Fruit fly (Drosophila melanogaster) whole organism, embryonic: ENCODE measurements around the gene CG9733.

Source experiments
- Asciz ChIP-seq: fragments of 200-800 bp; sonication (Bioruptor generic); optimal IDR thresholded peaks from 2 replicates; lab custom pipeline; 2017; ENCODE audit warnings: missing biosample characterization, mild to moderate bottlenecking, missing genetic modification characterization, missing genetic modification reagents
- BEAF-32 ChIP-seq: fragments of 200-800 bp; sonication (Bioruptor generic); optimal IDR thresholded peaks from 3 replicates; lab custom pipeline; 2017; ENCODE audit warnings: missing biosample characterization, missing genetic modification characterization, mild to moderate bottlenecking, moderate library complexity, missing genetic modification reagents
- CG10147 ChIP-seq: fragments of 200-800 bp; sonication (Bioruptor generic); optimal IDR thresholded peaks from 2 replicates; lab custom pipeline; 2019; ENCODE audit warnings: missing biosample characterization, mild to moderate bottlenecking, missing genetic modification characterization, moderate library complexity
- CG10654 ChIP-seq: fragments of 200-800 bp; sonication (Bioruptor generic); optimal IDR thresholded peaks from 2 replicates; lab custom pipeline; 2016; ENCODE audit warnings: missing biosample characterization, missing genetic modification characterization
- CG11723 ChIP-seq: fragments of 200-800 bp; sonication (Bioruptor generic); optimal IDR thresholded peaks from 2 replicates; lab custom pipeline; 2017; ENCODE audit warnings: missing biosample characterization, mild to moderate bottlenecking, missing genetic modification characterization
- CG12236 ChIP-seq: fragments of 200-800 bp; sonication (Bioruptor generic); optimal IDR thresholded peaks from 2 replicates; lab custom pipeline; 2016; ENCODE audit warnings: missing biosample characterization, missing genetic modification characterization
- CG12744 ChIP-seq: fragments of 200-800 bp; sonication (Bioruptor generic); optimal IDR thresholded peaks from 2 replicates; lab custom pipeline; 2016; ENCODE audit warnings: missing biosample characterization, missing genetic modification characterization
- CG1529 ChIP-seq: fragments of 200-800 bp; sonication (Bioruptor generic); optimal IDR thresholded peaks from 3 replicates; lab custom pipeline; 2018; ENCODE audit warnings: missing biosample characterization, missing genetic modification characterization
- CG17186 ChIP-seq: fragments of 200-800 bp; sonication (Bioruptor generic); optimal IDR thresholded peaks from 3 replicates; lab custom pipeline; 2017; ENCODE audit warnings: missing biosample characterization, missing genetic modification reagents, missing genetic modification characterization
- CG17328 ChIP-seq: fragments of 200-800 bp; sonication (Bioruptor generic); IDR thresholded peaks from 2 replicates; pipeline ENCODE4 v1.3.6; 2022; ENCODE audit warnings: missing biosample characterization, missing genetic modification characterization
- CG17385 ChIP-seq: fragments of 200-800 bp; sonication (Bioruptor generic); optimal IDR thresholded peaks from 3 replicates; lab custom pipeline; 2018; ENCODE audit warnings: missing biosample characterization, mild to moderate bottlenecking, missing genetic modification characterization
- CG2712 ChIP-seq: fragments of 200-800 bp; optimal IDR thresholded peaks from 3 replicates; lab custom pipeline; 2019; ENCODE audit warnings: missing biosample characterization, mild to moderate bottlenecking, missing genetic modification characterization, moderate library complexity
- CG3163 ChIP-seq: fragments of 200-800 bp; sonication (Bioruptor generic); optimal IDR thresholded peaks from 3 replicates; lab custom pipeline; 2016; ENCODE audit warnings: missing biosample characterization, missing genetic modification characterization
- CG34224 ChIP-seq: fragments of 200-800 bp; sonication (Bioruptor generic); IDR thresholded peaks from 3 replicates; pipeline ENCODE4 v1.3.6; 2022; ENCODE audit warnings: missing biosample characterization, missing genetic modification characterization; ENCODE audit not compliant: partially characterized antibody
- CG42726 ChIP-seq: fragments of 200-800 bp; sonication (Bioruptor generic); IDR thresholded peaks from 2 replicates; pipeline ENCODE4 v1.3.6; 2022; ENCODE audit warnings: missing biosample characterization, missing genetic modification characterization; ENCODE audit not compliant: partially characterized antibody
- CG4617 ChIP-seq: fragments of 200-800 bp; sonication (Bioruptor generic); optimal IDR thresholded peaks from 3 replicates; lab custom pipeline; 2016; ENCODE audit warnings: missing biosample characterization, missing genetic modification characterization, borderline replicate concordance
- CG4707 ChIP-seq: fragments of 200-800 bp; sonication (Bioruptor generic); optimal IDR thresholded peaks from 2 replicates; lab custom pipeline; 2018; ENCODE audit warnings: missing biosample characterization, mild to moderate bottlenecking, missing genetic modification characterization, moderate library complexity
- CG8359 ChIP-seq: fragments of 200-800 bp; sonication (Bioruptor generic); optimal IDR thresholded peaks from 2 replicates; lab custom pipeline; 2017; ENCODE audit warnings: missing biosample characterization, mild to moderate bottlenecking, missing genetic modification characterization, borderline replicate concordance
- Deaf1 ChIP-seq: fragments of 200-800 bp; optimal IDR thresholded peaks from 3 replicates; lab custom pipeline; 2019; ENCODE audit warnings: missing biosample characterization, mild to moderate bottlenecking, missing genetic modification characterization, moderate library complexity
- Drgx ChIP-seq: fragments of 200-800 bp; sonication (Bioruptor generic); IDR thresholded peaks from 2 replicates; pipeline ENCODE4 v1.3.6; 2022; ENCODE audit warnings: missing biosample characterization, missing genetic modification characterization
- H2.0 ChIP-seq: fragments of 200-800 bp; sonication (Bioruptor generic); IDR thresholded peaks from 2 replicates; pipeline ENCODE4 v1.3.6; 2022; ENCODE audit warnings: missing biosample characterization, missing genetic modification characterization
- Hmr ChIP-seq: fragments of 200-800 bp; sonication (Bioruptor generic); optimal IDR thresholded peaks from 3 replicates; lab custom pipeline; 2017; ENCODE audit warnings: mild to moderate bottlenecking, missing biosample characterization, missing genetic modification reagents, missing genetic modification characterization
- Hr51 ChIP-seq, 2 experiments: fragments of 200-800 bp; sonication (Bioruptor generic); optimal IDR thresholded peaks; 2 replicates in 1 of 2; 3 replicates in 1 of 2; lab custom pipeline; 2016 to 2018; ENCODE audit warnings: missing biosample characterization in 2 of 2, missing genetic modification characterization in 2 of 2, mild to moderate bottlenecking in 1 of 2, moderate library complexity in 1 of 2
- Hsf ChIP-seq: fragments of 200-800 bp; sonication (Bioruptor generic); optimal IDR thresholded peaks from 3 replicates; lab custom pipeline; 2016; ENCODE audit warnings: missing biosample characterization, missing genetic modification characterization
- Med ChIP-seq: fragments of 200-800 bp; sonication (Bioruptor generic); peaks from one replicate; lab custom pipeline; 2016; ENCODE audit warnings: missing biosample characterization, missing genetic modification characterization, mild to moderate bottlenecking, inconsistent platforms, moderate library complexity
- NFAT ChIP-seq: fragments of 200-800 bp; sonication (Bioruptor generic); IDR thresholded peaks from 2 replicates; pipeline ENCODE4 v1.3.6; 2022; ENCODE audit warnings: missing biosample characterization, missing genetic modification characterization
- Oaz ChIP-seq: fragments of 200-800 bp; sonication (Bioruptor generic); IDR thresholded peaks from 2 replicates; pipeline ENCODE4 v1.3.6; 2022; ENCODE audit warnings: missing biosample characterization, missing genetic modification characterization
- Sin3A ChIP-seq: fragments of >200 bp; optimal IDR thresholded peaks from 2 replicates; lab custom pipeline; 2018
- TFAM ChIP-seq: fragments of 200-800 bp; sonication (Bioruptor generic); optimal IDR thresholded peaks from 2 replicates; lab custom pipeline; 2017; ENCODE audit warnings: missing biosample characterization, missing genetic modification characterization, inconsistent platforms
- aop ChIP-seq: fragments of 200-800 bp; sonication (Bioruptor generic); IDR thresholded peaks from 2 replicates; pipeline ENCODE4 v1.3.6; 2022; ENCODE audit warnings: missing biosample characterization, missing genetic modification characterization
- ash1 ChIP-seq: fragments of 200-800 bp; sonication (Bioruptor generic); optimal IDR thresholded peaks from 2 replicates; lab custom pipeline; 2018; ENCODE audit warnings: missing biosample characterization, mild to moderate bottlenecking, missing genetic modification characterization
- bbx ChIP-seq: fragments of 200-800 bp; sonication (Bioruptor generic); IDR thresholded peaks from 2 replicates; pipeline ENCODE4 v1.3.6; 2022; ENCODE audit warnings: missing biosample characterization, missing genetic modification characterization; ENCODE audit not compliant: partially characterized antibody
- croc ChIP-seq: fragments of 200-800 bp; sonication (Bioruptor generic); conservative IDR thresholded peaks from 3 replicates; pipeline ENCODE4 v1.3.6; 2022; ENCODE audit warnings: missing biosample characterization, missing genetic modification characterization
- disco-r ChIP-seq: fragments of 200-800 bp; sonication (Bioruptor generic); optimal IDR thresholded peaks from 2 replicates; lab custom pipeline; 2016; ENCODE audit warnings: missing biosample characterization, missing genetic modification characterization
- gem ChIP-seq: fragments of 200-800 bp; sonication (Bioruptor generic); optimal IDR thresholded peaks from 2 replicates; lab custom pipeline; 2019; ENCODE audit warnings: missing biosample characterization, mild to moderate bottlenecking, missing genetic modification characterization, moderate library complexity
- gt ChIP-seq: fragments of 200-800 bp; sonication (Bioruptor generic); IDR thresholded peaks from 2 replicates; pipeline ENCODE4 v1.3.6; 2022; ENCODE audit warnings: missing biosample characterization, missing genetic modification characterization
- hbn ChIP-seq: fragments of 200-800 bp; sonication (Bioruptor generic); IDR thresholded peaks from 2 replicates; pipeline ENCODE4 v1.3.6; 2022; ENCODE audit warnings: missing biosample characterization, missing genetic modification characterization; ENCODE audit not compliant: partially characterized antibody
- kay ChIP-seq: fragments of 200-800 bp; sonication (Bioruptor generic); optimal IDR thresholded peaks from 2 replicates; lab custom pipeline; 2016; ENCODE audit warnings: missing biosample characterization, missing genetic modification characterization
- lbe ChIP-seq: fragments of 200-800 bp; sonication (Bioruptor generic); optimal IDR thresholded peaks from 2 replicates; lab custom pipeline; 2016; ENCODE audit warnings: missing biosample characterization, mild to moderate bottlenecking, missing genetic modification characterization
- lmd ChIP-seq: fragments of 200-800 bp; sonication (Bioruptor generic); IDR thresholded peaks from 2 replicates; pipeline ENCODE4 v1.3.6; 2022; ENCODE audit warnings: missing biosample characterization, missing genetic modification characterization
- p53 ChIP-seq: fragments of 200-800 bp; sonication (Bioruptor generic); optimal IDR thresholded peaks from 2 replicates; lab custom pipeline; 2016; ENCODE audit warnings: missing biosample characterization, missing genetic modification characterization
- prd ChIP-seq, 3 experiments: fragments of >200 bp in 2 of 3; fragments of 200-800 bp in 1 of 3; sonication (Bioruptor generic) in 1 of 3; optimal IDR thresholded peaks in 2 of 3; IDR thresholded peaks in 1 of 3; 2 replicates in 2 of 3; 3 replicates in 1 of 3; pipeline versions ENCODE4 v1.3.6 to Lab custom; 2017 to 2022; ENCODE audit warnings: missing biosample characterization in 1 of 3, missing genetic modification characterization in 1 of 3
- pzg ChIP-seq: fragments of 200-800 bp; sonication (Bioruptor generic); optimal IDR thresholded peaks from 3 replicates; lab custom pipeline; 2018; ENCODE audit warnings: missing biosample characterization, mild to moderate bottlenecking, missing genetic modification characterization, moderate library complexity
- row ChIP-seq: fragments of 200-800 bp; sonication (Bioruptor generic); IDR thresholded peaks from 3 replicates; pipeline ENCODE4 v1.3.6; 2022; ENCODE audit warnings: missing biosample characterization, missing genetic modification characterization
- sens ChIP-seq: fragments of 200-800 bp; sonication (Bioruptor generic); peaks from one replicate; lab custom pipeline; 2016; ENCODE audit warnings: missing biosample characterization, missing genetic modification characterization
- seq ChIP-seq: fragments of 200-800 bp; sonication (Bioruptor generic); IDR thresholded peaks from 2 replicates; pipeline ENCODE4 v1.3.6; 2022; ENCODE audit warnings: missing biosample characterization, missing genetic modification characterization
- sisA ChIP-seq: fragments of 200-800 bp; sonication (Bioruptor generic); IDR thresholded peaks from 2 replicates; pipeline ENCODE4 v1.3.6; 2022; ENCODE audit warnings: missing biosample characterization, missing genetic modification characterization
- unpg ChIP-seq: fragments of 200-800 bp; sonication (Bioruptor generic); optimal IDR thresholded peaks from 3 replicates; lab custom pipeline; 2018; ENCODE audit warnings: missing biosample characterization, mild to moderate bottlenecking, missing genetic modification characterization, moderate library complexity
- wor ChIP-seq: fragments of 200-800 bp; sonication (Bioruptor generic); IDR thresholded peaks from 2 replicates; pipeline ENCODE4 v1.3.6; 2022; ENCODE audit warnings: missing biosample characterization, missing genetic modification characterization
- zen ChIP-seq: fragments of 200-800 bp; sonication (Bioruptor generic); optimal IDR thresholded peaks from 3 replicates; lab custom pipeline; 2018; ENCODE audit warnings: missing biosample characterization, mild to moderate bottlenecking, missing genetic modification characterization, moderate library complexity

Gene CG9733

DNA sequence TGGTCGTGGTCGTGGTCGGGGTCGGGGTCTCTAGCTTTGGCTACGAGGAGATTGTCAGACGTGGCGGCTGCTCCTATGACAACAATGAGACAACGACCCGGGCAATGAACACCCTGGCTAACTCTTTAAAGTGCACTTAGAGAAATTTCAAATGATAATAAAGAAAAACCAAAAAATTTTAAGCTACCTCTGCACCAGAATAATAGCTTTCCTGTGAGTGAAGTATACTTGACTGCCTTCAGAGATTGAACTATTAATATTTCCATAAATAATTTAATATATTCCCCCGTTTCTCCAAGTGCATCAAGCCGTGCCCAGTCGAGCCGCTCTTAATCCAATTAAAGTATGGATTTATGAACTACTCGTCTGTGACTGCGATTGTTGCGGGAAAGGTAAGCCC, 17.2 kb upstream of the CG9733 start (continued):
- no peak for TF ChIP-seq hbn
- TF ChIP-seq CG17186 (GFP tag; lab: Kevin White, UChicago) = no peak
- no peak for TF ChIP-seq CG3163 (GFP tag; lab: Kevin White, UChicago)
- peak in 1 of 2 experiments; percentile 25 for TF ChIP-seq Hr51 (GFP tag; optimal IDR thresholded peaks at IDR 0.05; lab: Kevin White, UChicago)
- no peak for TF ChIP-seq CG4707 (GFP tag; lab: Kevin White, UChicago)
- no peak for TF ChIP-seq H2.0 (GFP tag; lab: Robert Waterston, UW)
- peak; percentile 94 for TF ChIP-seq sens (GFP tag; lab: Kevin White, UChicago)
- TF ChIP-seq gt (GFP tag; lab: Robert Waterston, UW) = no peak
- TF ChIP-seq p53 (GFP tag; lab: Kevin White, UChicago) = no peak
- no peak for TF ChIP-seq BEAF-32 (GFP tag; lab: Kevin White, UChicago)
- TF ChIP-seq Med (GFP tag; lab: Kevin White, UChicago) = peak; percentile 48
- no peak for TF ChIP-seq aop
- TF ChIP-seq CG42726 (GFP tag; lab: Robert Waterston, UW) = no peak
- TF ChIP-seq zen (tag; lab: Kevin White, UChicago) = peak; percentile 25
- no peak for TF ChIP-seq CG11723 (GFP tag; lab: Kevin White, UChicago)
- no peak for TF ChIP-seq TFAM (GFP tag; lab: Kevin White, UChicago)
- TF ChIP-seq Oaz (GFP tag; lab: Robert Waterston, UW) = no peak
- TF ChIP-seq CG12744 (GFP tag; lab: Kevin White, UChicago) = no peak
- no peak for TF ChIP-seq CG1529 (GFP tag; lab: Kevin White, UChicago)
- TF ChIP-seq CG10654 (GFP tag; lab: Kevin White, UChicago) = no peak
- TF ChIP-seq CG2712 (tag; lab: Kevin White, UChicago) = peak; percentile 70
- TF ChIP-seq CG12236 (GFP tag; lab: Kevin White, UChicago) = no peak
- no peak for TF ChIP-seq bbx
- no peak for TF ChIP-seq kay (GFP tag; lab: Kevin White, UChicago)
- TF ChIP-seq seq (GFP tag; lab: Robert Waterston, UW) = no peak

DNA sequence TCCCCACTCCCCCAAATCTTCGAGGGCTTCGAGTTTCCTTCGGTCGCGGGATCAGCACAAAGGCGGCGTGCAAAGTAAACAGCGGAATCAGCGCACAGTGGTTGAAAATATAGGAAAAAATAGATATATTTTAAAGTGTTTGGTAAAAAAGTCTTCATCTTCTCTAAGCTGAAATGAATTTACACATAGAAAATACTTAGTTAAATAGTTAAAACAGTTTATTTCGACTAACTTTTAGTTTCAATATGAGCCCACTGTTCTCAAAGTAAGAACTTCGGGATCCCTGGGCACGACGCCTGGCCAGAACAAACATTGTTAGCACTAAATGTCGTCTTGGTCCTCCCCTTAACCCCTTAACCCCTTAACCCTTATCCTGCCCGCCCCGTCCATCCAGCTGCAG, 15.3 kb upstream of the CG9733 start:
- no peak for TF ChIP-seq CG34224 (GFP tag; lab: Robert Waterston, UW)
- TF ChIP-seq Sin3A (lab: Kevin White, UChicago) = no peak
- TF ChIP-seq ash1 = no peak
- no peak for TF ChIP-seq CG1529 (GFP tag; lab: Kevin White, UChicago)
- no peak for TF ChIP-seq sisA (GFP tag; lab: Robert Waterston, UW)
- TF ChIP-seq unpg (GFP tag; lab: Kevin White, UChicago) = peak; percentile 9
- no peak for TF ChIP-seq disco-r (GFP tag; lab: Kevin White, UChicago)
- peak; percentile 32 for TF ChIP-seq gem (tag; lab: Kevin White, UChicago)
- TF ChIP-seq Asciz (GFP tag; lab: Kevin White, UChicago) = no peak
- TF ChIP-seq lbe (GFP tag; lab: Kevin White, UChicago) = peak; percentile 88
- TF ChIP-seq row (GFP tag; lab: Robert Waterston, UW) = peak; percentile 29; the same call in 1 of the 3 replicates
- no peak for TF ChIP-seq croc (GFP tag; lab: Robert Waterston, UW)
- no peak for TF ChIP-seq Hsf (GFP tag; lab: Kevin White, UChicago)
- no peak for TF ChIP-seq prd (optimal IDR thresholded peaks at IDR 0.05; lab: Kevin White, UChicago)
- 0 out of 3 replicates have a peak, but pooled peaks have one; percentile 45 for TF ChIP-seq prd (GFP tag; IDR thresholded peaks at IDR 0.05; lab: Robert Waterston, UW)
- TF ChIP-seq Hmr (GFP tag; lab: Kevin White, UChicago) = no peak
- TF ChIP-seq lmd = no peak
- TF ChIP-seq CG4617 (GFP tag; lab: Kevin White, UChicago) = no peak
- no peak for TF ChIP-seq wor (GFP tag; lab: Robert Waterston, UW)
- TF ChIP-seq NFAT = no peak
- peak; percentile 80 for TF ChIP-seq Drgx
- TF ChIP-seq CG17328 = 0 out of 2 replicates have a peak, but pooled peaks have one; percentile 12
- no peak for TF ChIP-seq pzg (GFP tag; lab: Kevin White, UChicago)
- TF ChIP-seq CG10147 (GFP tag; lab: Kevin White, UChicago) = no peak
- TF ChIP-seq Deaf1 (tag; lab: Kevin White, UChicago) = no peak
- no peak for TF ChIP-seq CG17385 (GFP tag; lab: Kevin White, UChicago)
- no peak for TF ChIP-seq CG8359
- TF ChIP-seq Med (GFP tag; lab: Kevin White, UChicago) = peak; percentile 34
